Worm (Caenorhabditis elegans) whole organism, mixed stage, embryonic: Measurements from ENCODE around the gene clec-54.
A peak's percentile ranks its signal among the peaks of the same experiment; 100 is the strongest.

Experiments
- M03D4.4 ChIP-seq: sonication (generic microtip); optimal IDR thresholded peaks from 2 replicates; lab custom pipeline; 2017; ENCODE audit warnings: mild to moderate bottlenecking, missing genetic modification characterization, missing compliant biosample characterization
- bed-3 ChIP-seq: fragments of 200-800 bp; sonication (Bioruptor generic); optimal IDR thresholded peaks from 3 replicates; lab custom pipeline; 2018; ENCODE audit warnings: mild to moderate bottlenecking, missing genetic modification characterization, moderate library complexity, missing compliant biosample characterization
- blmp-1 ChIP-seq: fragments of 150-350 bp; optimal IDR thresholded peaks from 2 replicates; lab custom pipeline; 2014; ENCODE audit warnings: missing biosample characterization, missing genetic modification characterization
- ceh-39 ChIP-seq: fragments of 150-350 bp; optimal IDR thresholded peaks from 2 replicates; lab custom pipeline; 2014; ENCODE audit warnings: missing biosample characterization, missing genetic modification characterization
- ceh-43 ChIP-seq: fragments of 200-800 bp; sonication (Bioruptor generic); optimal IDR thresholded peaks from 2 replicates; lab custom pipeline; 2018; ENCODE audit warnings: mild to moderate bottlenecking, missing genetic modification characterization, moderate library complexity, missing compliant biosample characterization
- ceh-83 ChIP-seq: fragments of 200-800 bp; sonication (Bioruptor generic); optimal IDR thresholded peaks from 2 replicates; lab custom pipeline; 2018; ENCODE audit warnings: mild to moderate bottlenecking, missing genetic modification characterization, missing compliant biosample characterization
- ces-1 ChIP-seq: fragments of 150-350 bp; optimal IDR thresholded peaks from 2 replicates; lab custom pipeline; 2014; ENCODE audit warnings: missing biosample characterization, missing genetic modification reagents, missing genetic modification characterization
- cnd-1 ChIP-seq: fragments of 200-800 bp; sonication (Bioruptor generic); optimal IDR thresholded peaks from 2 replicates; lab custom pipeline; 2018; ENCODE audit warnings: mild to moderate bottlenecking, missing genetic modification characterization, missing compliant biosample characterization
- drap-1 ChIP-seq: fragments of 200-800 bp; sonication (Bioruptor generic); optimal IDR thresholded peaks from 3 replicates; lab custom pipeline; 2018; ENCODE audit warnings: mild to moderate bottlenecking, missing genetic modification characterization, missing compliant biosample characterization
- elt-1 ChIP-seq: sonication (generic microtip); optimal IDR thresholded peaks from 2 replicates; lab custom pipeline; 2017; ENCODE audit warnings: missing genetic modification characterization, mild to moderate bottlenecking, missing compliant biosample characterization, antibody characterized with exemption, moderate library complexity, borderline replicate concordance; ENCODE audit not compliant: insufficient read depth
- elt-3 ChIP-seq: fragments of 150-350 bp; optimal IDR thresholded peaks from 2 replicates; lab custom pipeline; 2014; ENCODE audit warnings: missing biosample characterization, missing genetic modification characterization
- flh-1 ChIP-seq: fragments of 200-800 bp; sonication (Bioruptor generic); optimal IDR thresholded peaks from 2 replicates; lab custom pipeline; 2018; ENCODE audit warnings: mild to moderate bottlenecking, missing genetic modification characterization, moderate library complexity, missing compliant biosample characterization
- ham-2 ChIP-seq: fragments of 200-800 bp; sonication (Bioruptor generic); optimal IDR thresholded peaks from 2 replicates; lab custom pipeline; 2018; ENCODE audit warnings: mild to moderate bottlenecking, missing genetic modification characterization, missing compliant biosample characterization
- hlh-1 ChIP-seq: fragments of 150-350 bp; optimal IDR thresholded peaks from 2 replicates; lab custom pipeline; 2014; ENCODE audit warnings: missing biosample characterization, missing genetic modification reagents, missing genetic modification characterization
- lin-13 ChIP-seq: fragments of 150-350 bp; optimal IDR thresholded peaks from 2 replicates; lab custom pipeline; 2014; ENCODE audit warnings: missing biosample characterization, missing genetic modification characterization
- lin-32 ChIP-seq: fragments of 200-800 bp; sonication (Bioruptor generic); optimal IDR thresholded peaks from 2 replicates; lab custom pipeline; 2018; ENCODE audit warnings: mild to moderate bottlenecking, missing genetic modification characterization, missing compliant biosample characterization
- lsy-2 ChIP-seq: fragments of 150-350 bp; optimal IDR thresholded peaks from 2 replicates; lab custom pipeline; 2014; ENCODE audit warnings: missing biosample characterization, missing genetic modification characterization
- mab-5 ChIP-seq: fragments of 150-350 bp; optimal IDR thresholded peaks from 2 replicates; lab custom pipeline; 2014; ENCODE audit warnings: missing biosample characterization, missing genetic modification characterization
- mep-1 ChIP-seq: fragments of 150-350 bp; optimal IDR thresholded peaks from 2 replicates; lab custom pipeline; 2017; ENCODE audit warnings: missing biosample characterization, missing genetic modification reagents, missing genetic modification characterization, inconsistent platforms
- mls-2 ChIP-seq: sonication (generic microtip); optimal IDR thresholded peaks from 2 replicates; lab custom pipeline; 2016; ENCODE audit warnings: mild to moderate bottlenecking, missing genetic modification characterization, moderate library complexity, missing compliant biosample characterization
- nhr-12 ChIP-seq: fragments of 150-350 bp; optimal IDR thresholded peaks from 2 replicates; lab custom pipeline; 2014; ENCODE audit warnings: missing biosample characterization, missing genetic modification characterization
- nhr-2 ChIP-seq: fragments of 150-350 bp; optimal IDR thresholded peaks from 2 replicates; lab custom pipeline; 2014; ENCODE audit warnings: missing biosample characterization, missing genetic modification characterization
- nhr-237 ChIP-seq: fragments of 150-350 bp; optimal IDR thresholded peaks from 2 replicates; lab custom pipeline; 2014; ENCODE audit warnings: missing biosample characterization, missing genetic modification characterization
- nhr-28 ChIP-seq: fragments of 150-350 bp; optimal IDR thresholded peaks from 2 replicates; lab custom pipeline; 2014; ENCODE audit warnings: missing biosample characterization, missing genetic modification characterization
- nhr-76 ChIP-seq: sonication (generic microtip); optimal IDR thresholded peaks from 2 replicates; lab custom pipeline; 2017; ENCODE audit warnings: missing biosample characterization, missing genetic modification characterization
- pha-4 ChIP-seq: fragments of 150-350 bp; optimal IDR thresholded peaks from 2 replicates; lab custom pipeline; 2018; ENCODE audit warnings: missing biosample characterization, missing genetic modification reagents, missing genetic modification characterization
- sem-2 ChIP-seq: fragments of 200-800 bp; sonication (Bioruptor generic); optimal IDR thresholded peaks from 2 replicates; lab custom pipeline; 2018; ENCODE audit warnings: mild to moderate bottlenecking, missing genetic modification characterization, missing compliant biosample characterization
- snpc-4 ChIP-seq: fragments of 150-350 bp; optimal IDR thresholded peaks from 2 replicates; lab custom pipeline; 2014; ENCODE audit warnings: missing biosample characterization, missing genetic modification characterization
- sptf-1 ChIP-seq: sonication (generic microtip); optimal IDR thresholded peaks from 2 replicates; lab custom pipeline; 2017; ENCODE audit warnings: mild to moderate bottlenecking, missing genetic modification characterization, moderate library complexity, missing compliant biosample characterization
- tbx-8 ChIP-seq: fragments of 200-800 bp; sonication (Bioruptor generic); optimal IDR thresholded peaks from 2 replicates; lab custom pipeline; 2018; ENCODE audit warnings: mild to moderate bottlenecking, missing genetic modification characterization, moderate library complexity, missing compliant biosample characterization
- unc-120 ChIP-seq: sonication (generic microtip); optimal IDR thresholded peaks from 2 replicates; lab custom pipeline; 2017; ENCODE audit warnings: missing genetic modification characterization, missing compliant biosample characterization; ENCODE audit not compliant: poor library complexity, severe bottlenecking
- unc-39 ChIP-seq: fragments of 150-350 bp; optimal IDR thresholded peaks from 2 replicates; lab custom pipeline; 2014; ENCODE audit warnings: missing biosample characterization, missing genetic modification characterization
- unc-62 ChIP-seq: fragments of 150-350 bp; optimal IDR thresholded peaks from 2 replicates; lab custom pipeline; 2014; ENCODE audit warnings: missing biosample characterization, missing genetic modification reagents, missing genetic modification characterization
- zip-8 ChIP-seq: fragments of 150-350 bp; optimal IDR thresholded peaks from 2 replicates; lab custom pipeline; 2014; ENCODE audit warnings: missing biosample characterization, missing genetic modification characterization
- ztf-11 ChIP-seq: fragments of 150-350 bp; optimal IDR thresholded peaks from 2 replicates; lab custom pipeline; 2014; ENCODE audit warnings: missing biosample characterization, missing genetic modification characterization

clec-54 gene

ce11 chrV:14499074-14499864 lies 22.6 kb downstream of the clec-54 start:
- TF ChIP-seq ceh-83: no peak
- TF ChIP-seq drap-1 (GFP tag; lab: Kevin White, UChicago): peak; percentile 23

- TF ChIP-seq ces-1 (GFP tag; lab: Kevin White, UChicago): peak; percentile 15
- TF ChIP-seq tbx-8 (GFP tag; lab: Kevin White, UChicago): no peak
Measured at ce11 chrV:14500554-14500953, 23.9 kb downstream of the clec-54 start.

DNA sequence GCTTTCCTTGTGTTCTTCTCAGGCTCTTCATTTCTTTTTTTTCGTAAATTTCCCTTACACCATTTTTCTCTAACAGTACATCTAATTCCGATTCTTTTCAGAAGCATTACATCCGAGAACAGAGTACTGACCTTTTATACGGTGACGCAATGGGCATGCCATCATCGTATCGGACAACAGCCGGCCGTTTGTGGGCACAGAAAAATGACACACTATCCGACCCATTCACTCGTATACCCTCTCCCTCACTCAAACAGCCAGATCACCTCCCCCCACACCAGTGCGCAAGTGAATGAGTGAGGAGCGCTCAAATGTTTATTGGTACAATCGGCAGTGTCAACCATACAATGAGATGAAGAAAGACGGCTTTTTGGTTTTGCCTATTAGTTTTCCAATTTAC lies 24.4 kb downstream of the clec-54 start, which contains the start of gene R02D5.24:
Gene R02D5.24, plus strand, starts transcription at position 205 of the 400 bp plus-strand sequence.
- TF ChIP-seq hlh-1 (tag; lab: Kevin White, UChicago) (peak; percentile 10), snpc-4 (tag; lab: Kevin White, UChicago) (no peak), ces-1 (GFP tag; lab: Kevin White, UChicago) (no peak), blmp-1 (tag; lab: Kevin White, UChicago) (no peak), ham-2 (no peak), unc-120 (tag; lab: Kevin White, UChicago) (no peak), elt-3 (tag; lab: Kevin White, UChicago) (no peak), nhr-76 (tag; lab: Kevin White, UChicago) (no peak), nhr-2 (tag; lab: Kevin White, UChicago) (peak; percentile 99), ztf-11 (tag; lab: Kevin White, UChicago) (no peak), flh-1 (GFP tag; lab: Kevin White, UChicago) (no peak), nhr-12 (tag; lab: Kevin White, UChicago) (no peak), M03D4.4 (tag; lab: Kevin White, UChicago) (no peak), tbx-8 (GFP tag; lab: Kevin White, UChicago) (no peak), unc-62 (GFP tag; lab: Kevin White, UChicago) (no peak), nhr-28 (tag; lab: Kevin White, UChicago) (no peak), unc-39 (tag; lab: Kevin White, UChicago) (no peak), bed-3 (GFP tag; lab: Kevin White, UChicago) (no peak), sptf-1 (peak; percentile 32), elt-1 (tag; lab: Kevin White, UChicago) (no peak), nhr-237 (tag; lab: Kevin White, UChicago) (no peak), drap-1 (GFP tag; lab: Kevin White, UChicago) (peak; percentile 73), lin-13 (tag; lab: Kevin White, UChicago) (no peak), lin-32 (GFP tag; lab: Kevin White, UChicago) (no peak), ceh-43 (GFP tag; lab: Kevin White, UChicago) (no peak), ceh-83 (no peak), lsy-2 (tag; lab: Kevin White, UChicago) (no peak), pha-4 (tag; lab: Kevin White, UChicago) (no peak), ceh-39 (tag; lab: Kevin White, UChicago) (no peak), mls-2 (tag; lab: Kevin White, UChicago) (no peak), sem-2 (GFP tag; lab: Kevin White, UChicago) (no peak), cnd-1 (peak; percentile 56), mab-5 (no peak), mep-1 (tag; lab: Kevin White, UChicago) (no peak), zip-8 (tag; lab: Kevin White, UChicago) (peak; percentile 81)

DNA sequence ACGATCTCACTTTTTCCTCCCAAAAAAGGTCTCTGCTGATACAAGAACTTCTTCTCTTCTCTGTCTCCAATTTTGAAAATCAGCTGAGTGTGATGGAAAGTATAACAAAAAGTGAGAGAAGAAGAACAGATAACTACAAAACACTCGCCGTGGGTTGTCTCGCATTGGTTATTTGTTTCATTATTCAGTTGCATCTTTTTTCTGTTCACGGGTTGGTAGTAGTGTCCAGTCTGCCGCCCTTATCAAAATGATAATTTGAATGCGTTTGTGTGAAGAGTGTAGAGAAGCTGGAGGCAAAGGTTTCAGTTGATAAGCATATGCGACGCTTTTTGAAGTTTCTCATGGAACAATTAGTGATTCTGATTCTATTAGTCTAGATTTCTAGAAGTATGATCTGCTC lies 26.4 kb downstream of the clec-54 start:
- TF ChIP-seq unc-39 (tag; lab: Kevin White, UChicago): no peak
- no peak for TF ChIP-seq ces-1 (GFP tag; lab: Kevin White, UChicago)
- no peak for TF ChIP-seq pha-4 (tag; lab: Kevin White, UChicago)
- no peak for TF ChIP-seq nhr-237 (tag; lab: Kevin White, UChicago)
- TF ChIP-seq zip-8 (tag; lab: Kevin White, UChicago): no peak
- TF ChIP-seq ceh-43 (GFP tag; lab: Kevin White, UChicago): no peak
- TF ChIP-seq drap-1 (GFP tag; lab: Kevin White, UChicago): no peak
- TF ChIP-seq ceh-39 (tag; lab: Kevin White, UChicago): no peak
- no peak for TF ChIP-seq lsy-2 (tag; lab: Kevin White, UChicago)
- no peak for TF ChIP-seq hlh-1 (tag; lab: Kevin White, UChicago)
- no peak for TF ChIP-seq sptf-1
- no peak for TF ChIP-seq nhr-28 (tag; lab: Kevin White, UChicago)
- no peak for TF ChIP-seq elt-3 (tag; lab: Kevin White, UChicago)
- no peak for TF ChIP-seq ham-2
- TF ChIP-seq tbx-8 (GFP tag; lab: Kevin White, UChicago): no peak
